Fruit fly (Drosophila melanogaster): ENCODE results near the gene CG2162.

The CG2162 gene

dm6 chr3L:3058970-3059883 lies 24.2 kb downstream of the CG2162 start (continued):
- peak; percentile 20 for TF ChIP-seq CG10267 (tag; optimal IDR thresholded peaks at IDR 0.05)
- TF ChIP-seq sob (GFP tag; IDR thresholded peaks at IDR 0.05), result no peak
- peak; percentile 9 for TF ChIP-seq slp2 (GFP tag; optimal IDR thresholded peaks at IDR 0.05)
- no peak for TF ChIP-seq Xbp1 (GFP tag; optimal IDR thresholded peaks at IDR 0.05)
- no peak for TF ChIP-seq Tbp (GFP tag; optimal IDR thresholded peaks at IDR 0.05)
- peak; percentile 33 for TF ChIP-seq Nf-YB (GFP tag; optimal IDR thresholded peaks at IDR 0.05)
- TF ChIP-seq Ets97D (GFP tag; optimal IDR thresholded peaks at IDR 0.05), result no peak
- peak; percentile 36 for TF ChIP-seq D19A (tag; optimal IDR thresholded peaks at IDR 0.05)
- no peak for TF ChIP-seq CG4854 (GFP tag; optimal IDR thresholded peaks at IDR 0.05)
- no peak for TF ChIP-seq gt (GFP tag; IDR thresholded peaks at IDR 0.05)
- no peak for TF ChIP-seq CG13296 (GFP tag; optimal IDR thresholded peaks at IDR 0.05)
- TF ChIP-seq CG5180 (GFP tag; optimal IDR thresholded peaks at IDR 0.05), result peak; percentile 30
- peak; percentile 22 for TF ChIP-seq Spps (tag; optimal IDR thresholded peaks at IDR 0.05)
- no peak for TF ChIP-seq Hr39 (optimal IDR thresholded peaks at IDR 0.05)
- TF ChIP-seq CG4730 (GFP tag; IDR thresholded peaks at IDR 0.05), result no peak
- TF ChIP-seq CG2199 (GFP tag; IDR thresholded peaks at IDR 0.05), result peak; percentile 97
- no peak for TF ChIP-seq CG42726 (GFP tag; IDR thresholded peaks at IDR 0.05; ENCODE audit: partially characterized antibody)
- no peak for TF ChIP-seq hkb (optimal IDR thresholded peaks at IDR 0.05)
- 0 out of 2 replicates have a peak, but pooled peaks have one; percentile 15 for TF ChIP-seq hkb (GFP tag; IDR thresholded peaks at IDR 0.05)
- no peak for TF ChIP-seq CG10147 (GFP tag; optimal IDR thresholded peaks at IDR 0.05)
- TF ChIP-seq CG1603 (tag; optimal IDR thresholded peaks at IDR 0.05), result peak; percentile 1
- no peak for TF ChIP-seq lov (optimal IDR thresholded peaks at IDR 0.05)
- no peak for TF ChIP-seq lov (GFP tag; IDR thresholded peaks at IDR 0.05)
- peak; percentile 43 for TF ChIP-seq nerfin-1 (tag; optimal IDR thresholded peaks at IDR 0.05)
- TF ChIP-seq Chrac-16 (GFP tag; optimal IDR thresholded peaks at IDR 0.05), result no peak
- TF ChIP-seq NfI (GFP tag; optimal IDR thresholded peaks at IDR 0.05), result no peak
- TF ChIP-seq CG7556 (GFP tag; optimal IDR thresholded peaks at IDR 0.05), result peak; percentile 49
- TF ChIP-seq CG34422 (GFP tag; IDR thresholded peaks at IDR 0.05), result no peak
- TF ChIP-seq CG12155 (GFP tag; optimal IDR thresholded peaks at IDR 0.05), result no peak
- TF ChIP-seq CG4617 (GFP tag; optimal IDR thresholded peaks at IDR 0.05; ENCODE audit: borderline replicate concordance), result no peak
- peak; percentile 61 for TF ChIP-seq gem (tag; optimal IDR thresholded peaks at IDR 0.05)
- no peak for TF ChIP-seq CG8281 (tag; optimal IDR thresholded peaks at IDR 0.05)
- TF ChIP-seq H15 (GFP tag; IDR thresholded peaks at IDR 0.05), result 0 out of 3 replicates have a peak, but pooled peaks have one; percentile 9
- no peak for TF ChIP-seq Awh (GFP tag; IDR thresholded peaks at IDR 0.05)
- peak; percentile 20 for TF ChIP-seq CG12299 (tag; optimal IDR thresholded peaks at IDR 0.05)
- peak in 1 of 3 experiments; percentile 58 for TF ChIP-seq lola (GFP tag; optimal IDR thresholded peaks at IDR 0.05)
- no peak for TF ChIP-seq ranshi (GFP tag; IDR thresholded peaks at IDR 0.05)
- TF ChIP-seq Max (GFP tag; optimal IDR thresholded peaks at IDR 0.05), result no peak
- peak; percentile 63 for TF ChIP-seq CG33557 (GFP tag; optimal IDR thresholded peaks at IDR 0.05)
- no peak for TF ChIP-seq Oaz (GFP tag; IDR thresholded peaks at IDR 0.05)
- TF ChIP-seq jigr1 (GFP tag; IDR thresholded peaks at IDR 0.05), result no peak
- peak; percentile 75 for TF ChIP-seq CG18262 (tag; optimal IDR thresholded peaks at IDR 0.05)
- TF ChIP-seq Sox100B (GFP tag; optimal IDR thresholded peaks at IDR 0.05), result peak; percentile 62
- peak; percentile 36 for TF ChIP-seq CG12391 (tag; optimal IDR thresholded peaks at IDR 0.05)
- TF ChIP-seq dpn (GFP tag; optimal IDR thresholded peaks at IDR 0.05), result no peak
- peak in 1 of 2 experiments; percentile 23 for TF ChIP-seq chif (GFP tag; optimal IDR thresholded peaks at IDR 0.05)
- TF ChIP-seq CG11504 (tag; optimal IDR thresholded peaks at IDR 0.05), result peak; percentile 42
- TF ChIP-seq usp (GFP tag; optimal IDR thresholded peaks at IDR 0.05), result no peak
- no peak for TF ChIP-seq lbe (GFP tag; optimal IDR thresholded peaks at IDR 0.05)
